Worm (Caenorhabditis elegans) whole organism, mixed stage, embryonic: ENCODE results near the gene cmd-1.

ENCODE experiments used
- elt-1 ChIP-seq: sonication (generic microtip); optimal IDR thresholded peaks from 2 replicates; lab custom pipeline; 2017; ENCODE audit warnings: missing genetic modification characterization, mild to moderate bottlenecking, missing compliant biosample characterization, antibody characterized with exemption, moderate library complexity, borderline replicate concordance; ENCODE audit not compliant: insufficient read depth
- lsy-2 ChIP-seq: fragments of 150-350 bp; optimal IDR thresholded peaks from 2 replicates; lab custom pipeline; 2014; ENCODE audit warnings: missing biosample characterization, missing genetic modification characterization
- sem-2 ChIP-seq: fragments of 200-800 bp; sonication (Bioruptor generic); optimal IDR thresholded peaks from 2 replicates; lab custom pipeline; 2018; ENCODE audit warnings: mild to moderate bottlenecking, missing genetic modification characterization, missing compliant biosample characterization
- unc-62 ChIP-seq: fragments of 150-350 bp; optimal IDR thresholded peaks from 2 replicates; lab custom pipeline; 2014; ENCODE audit warnings: missing biosample characterization, missing genetic modification reagents, missing genetic modification characterization

- no peak for TF ChIP-seq sem-2 (GFP tag; lab: Kevin White, UChicago)
- TF ChIP-seq lsy-2 (tag; lab: Kevin White, UChicago): no peak
- no peak for TF ChIP-seq elt-1 (tag; lab: Kevin White, UChicago)
- TF ChIP-seq unc-62 (GFP tag; lab: Kevin White, UChicago): no peak
Measured at ce11 chrV:1199219-1199889, 43.3 kb downstream of the cmd-1 start, which contains the start of gene Y50D4A.6.
